Fruit fly (Drosophila melanogaster) whole organism, embryonic: Measurements from ENCODE around the gene Smvt.

Source experiments
- Atf-2 ChIP-seq: fragments of 200-800 bp; sonication (Bioruptor generic); optimal IDR thresholded peaks from 2 replicates; lab custom pipeline; 2016; ENCODE audit warnings: missing biosample characterization, missing genetic modification characterization
- CG10366 ChIP-seq: fragments of 200-800 bp; sonication (Bioruptor generic); IDR thresholded peaks from 2 replicates; pipeline ENCODE4 v1.3.6; 2022; ENCODE audit warnings: missing biosample characterization, missing genetic modification characterization
- CG11696 ChIP-seq: fragments of 200-800 bp; sonication (Bioruptor generic); IDR thresholded peaks from 2 replicates; pipeline ENCODE4 v1.3.6; 2022; ENCODE audit warnings: missing biosample characterization, missing genetic modification characterization
- CG12391 ChIP-seq: fragments of 200-800 bp; sonication (Bioruptor generic); optimal IDR thresholded peaks from 3 replicates; lab custom pipeline; 2018; ENCODE audit warnings: missing biosample characterization, mild to moderate bottlenecking, missing genetic modification characterization, moderate library complexity
- CG13287 ChIP-seq: fragments of 200-800 bp; sonication (Bioruptor generic); IDR thresholded peaks from 2 replicates; pipeline ENCODE4 v1.3.6; 2022; ENCODE audit warnings: missing biosample characterization, missing genetic modification characterization; ENCODE audit not compliant: partially characterized antibody
- CG13894 ChIP-seq: fragments of 200-800 bp; sonication (Bioruptor generic); optimal IDR thresholded peaks from 3 replicates; lab custom pipeline; 2018; ENCODE audit warnings: missing biosample characterization, mild to moderate bottlenecking, missing genetic modification characterization, moderate library complexity
- CG14441 ChIP-seq: fragments of 200-800 bp; sonication (Bioruptor generic); IDR thresholded peaks from 2 replicates; pipeline ENCODE4 v1.3.6; 2022; ENCODE audit warnings: missing biosample characterization, missing genetic modification characterization
- CG15601 ChIP-seq: fragments of 200-800 bp; sonication (Bioruptor generic); optimal IDR thresholded peaks from 3 replicates; lab custom pipeline; 2019; ENCODE audit warnings: missing biosample characterization, mild to moderate bottlenecking, missing genetic modification characterization, moderate library complexity
- CG17359 ChIP-seq: fragments of 200-800 bp; sonication (Bioruptor generic); optimal IDR thresholded peaks from 3 replicates; lab custom pipeline; 2018; ENCODE audit warnings: missing biosample characterization, mild to moderate bottlenecking, missing genetic modification characterization, moderate library complexity
- CG17385 ChIP-seq: fragments of 200-800 bp; sonication (Bioruptor generic); optimal IDR thresholded peaks from 3 replicates; lab custom pipeline; 2018; ENCODE audit warnings: missing biosample characterization, mild to moderate bottlenecking, missing genetic modification characterization
- CG32532 ChIP-seq: fragments of 200-800 bp; sonication (Bioruptor generic); IDR thresholded peaks from 2 replicates; pipeline ENCODE4 v1.3.6; 2022; ENCODE audit warnings: missing biosample characterization, missing genetic modification characterization
- CG33213 ChIP-seq: fragments of 200-800 bp; sonication (Bioruptor generic); optimal IDR thresholded peaks from 3 replicates; lab custom pipeline; 2016; ENCODE audit warnings: missing biosample characterization, missing genetic modification characterization
- CG34376 ChIP-seq: fragments of 200-800 bp; sonication (Bioruptor generic); optimal IDR thresholded peaks from 2 replicates; lab custom pipeline; 2018; ENCODE audit warnings: missing biosample characterization, mild to moderate bottlenecking, missing genetic modification characterization
- CG34422 ChIP-seq: fragments of 200-800 bp; sonication (Bioruptor generic); IDR thresholded peaks from 3 replicates; pipeline ENCODE4 v1.3.6; 2022; ENCODE audit warnings: missing biosample characterization, missing genetic modification characterization
- CG4424 ChIP-seq: fragments of 200-800 bp; sonication (Bioruptor generic); optimal IDR thresholded peaks from 3 replicates; lab custom pipeline; 2016; ENCODE audit warnings: missing biosample characterization, missing genetic modification characterization
- CG6175 ChIP-seq: fragments of 200-800 bp; sonication (Bioruptor generic); IDR thresholded peaks from 3 replicates; pipeline ENCODE4 v1.3.6; 2022; ENCODE audit warnings: missing biosample characterization, missing genetic modification characterization
- CG9215 ChIP-seq: fragments of 200-800 bp; sonication (Bioruptor generic); IDR thresholded peaks from 2 replicates; pipeline ENCODE4 v1.3.6; 2022; ENCODE audit warnings: missing biosample characterization, missing genetic modification characterization
- Dll ChIP-seq: fragments of 200-800 bp; sonication (Bioruptor generic); IDR thresholded peaks from 4 replicates; pipeline ENCODE4 v1.3.6; 2022; ENCODE audit warnings: missing biosample characterization, missing genetic modification characterization; ENCODE audit not compliant: partially characterized antibody
- Fer2 ChIP-seq: fragments of 200-800 bp; sonication (Bioruptor generic); optimal IDR thresholded peaks from 2 replicates; lab custom pipeline; 2018; ENCODE audit warnings: missing biosample characterization, mild to moderate bottlenecking, missing genetic modification characterization, moderate library complexity
- Hmr ChIP-seq: fragments of 200-800 bp; sonication (Bioruptor generic); optimal IDR thresholded peaks from 3 replicates; lab custom pipeline; 2017; ENCODE audit warnings: mild to moderate bottlenecking, missing biosample characterization, missing genetic modification reagents, missing genetic modification characterization
- Hr78 ChIP-seq, 2 experiments: fragments of 200-800 bp in 1 of 2; fragments of >200 bp in 1 of 2; sonication (Bioruptor generic) in 1 of 2; optimal IDR thresholded peaks; 2 replicates each; lab custom pipeline; 2017 to 2019; ENCODE audit warnings: missing biosample characterization in 2 of 2, missing genetic modification characterization in 2 of 2, mild to moderate bottlenecking in 1 of 2, moderate library complexity in 1 of 2
- Med ChIP-seq: fragments of 200-800 bp; sonication (Bioruptor generic); peaks from one replicate; lab custom pipeline; 2016; ENCODE audit warnings: missing biosample characterization, missing genetic modification characterization, mild to moderate bottlenecking, inconsistent platforms, moderate library complexity
- NFAT ChIP-seq: fragments of 200-800 bp; sonication (Bioruptor generic); IDR thresholded peaks from 2 replicates; pipeline ENCODE4 v1.3.6; 2022; ENCODE audit warnings: missing biosample characterization, missing genetic modification characterization
- Nf-YB ChIP-seq: fragments of 200-800 bp; sonication (Bioruptor generic); optimal IDR thresholded peaks from 3 replicates; lab custom pipeline; 2019; ENCODE audit warnings: missing biosample characterization, mild to moderate bottlenecking, missing genetic modification characterization, moderate library complexity
- Sry-δ ChIP-seq: fragments of 200-800 bp; sonication (Bioruptor generic); optimal IDR thresholded peaks from 2 replicates; lab custom pipeline; 2016; ENCODE audit warnings: missing biosample characterization, missing genetic modification characterization
- Tbp ChIP-seq: fragments of >200 bp; optimal IDR thresholded peaks from 2 replicates; lab custom pipeline; 2018; ENCODE audit warnings: missing biosample characterization, missing genetic modification characterization
- ab ChIP-seq: fragments of 200-800 bp; sonication (Bioruptor generic); optimal IDR thresholded peaks from 2 replicates; lab custom pipeline; 2016; ENCODE audit warnings: missing biosample characterization, missing genetic modification characterization
- ato ChIP-seq: fragments of 200-800 bp; sonication (Bioruptor generic); IDR thresholded peaks from 2 replicates; pipeline ENCODE4 v1.3.6; 2022; ENCODE audit warnings: missing biosample characterization, missing genetic modification characterization; ENCODE audit not compliant: partially characterized antibody
- bowl ChIP-seq: fragments of 200-800 bp; sonication (Bioruptor generic); IDR thresholded peaks from 2 replicates; pipeline ENCODE4 v1.3.6; 2022; ENCODE audit warnings: missing biosample characterization, missing genetic modification characterization
- br ChIP-seq: fragments of >200 bp; optimal IDR thresholded peaks from 2 replicates; lab custom pipeline; 2017
- chm ChIP-seq: fragments of 200-800 bp; sonication (Bioruptor generic); IDR thresholded peaks from 2 replicates; pipeline ENCODE4 v1.3.6; 2022; ENCODE audit warnings: missing biosample characterization, missing genetic modification characterization
- ci ChIP-seq: fragments of 200-800 bp; sonication (Bioruptor generic); IDR thresholded peaks from 3 replicates; pipeline ENCODE4 v1.3.6; 2022; ENCODE audit warnings: missing biosample characterization, missing genetic modification characterization
- crol ChIP-seq: fragments of 200-800 bp; sonication (Bioruptor generic); IDR thresholded peaks from 2 replicates; pipeline ENCODE4 v1.3.6; 2022; ENCODE audit warnings: missing biosample characterization, missing genetic modification characterization
- en ChIP-seq: fragments of 200-800 bp; sonication (Bioruptor generic); optimal IDR thresholded peaks from 2 replicates; lab custom pipeline; 2016; ENCODE audit warnings: missing biosample characterization, missing genetic modification characterization
- gce ChIP-seq: fragments of 200-800 bp; sonication (Bioruptor generic); IDR thresholded peaks from 3 replicates; pipeline ENCODE4 v1.3.6; 2022; ENCODE audit warnings: missing biosample characterization, missing genetic modification characterization
- her ChIP-seq: fragments of 200-800 bp; sonication (Bioruptor generic); optimal IDR thresholded peaks from 2 replicates; lab custom pipeline; 2016; ENCODE audit warnings: missing biosample characterization, missing genetic modification characterization
- inv ChIP-seq: fragments of 200-800 bp; sonication (Bioruptor generic); IDR thresholded peaks from 2 replicates; pipeline ENCODE4 v1.3.6; 2022; ENCODE audit warnings: missing biosample characterization, missing genetic modification characterization; ENCODE audit not compliant: partially characterized antibody
- kni ChIP-seq: fragments of 200-800 bp; sonication (Bioruptor generic); optimal IDR thresholded peaks from 3 replicates; lab custom pipeline; 2017; ENCODE audit warnings: mild to moderate bottlenecking, missing biosample characterization, missing genetic modification reagents, missing genetic modification characterization
- knrl ChIP-seq: fragments of 200-800 bp; sonication (Bioruptor generic); IDR thresholded peaks from 3 replicates; pipeline ENCODE4 v1.3.6; 2022; ENCODE audit warnings: missing biosample characterization, missing genetic modification characterization; ENCODE audit not compliant: partially characterized antibody
- mirr ChIP-seq: fragments of 200-800 bp; sonication (Bioruptor generic); optimal IDR thresholded peaks from 3 replicates; lab custom pipeline; 2018; ENCODE audit warnings: missing biosample characterization, mild to moderate bottlenecking, missing genetic modification characterization
- nom ChIP-seq: fragments of 200-800 bp; sonication (Bioruptor generic); optimal IDR thresholded peaks from 2 replicates; lab custom pipeline; 2017; ENCODE audit warnings: missing biosample characterization, missing genetic modification characterization, mild to moderate bottlenecking, moderate library complexity, missing genetic modification reagents
- pho ChIP-seq: fragments of 200-800 bp; sonication (Bioruptor generic); optimal IDR thresholded peaks from 2 replicates; lab custom pipeline; 2016; ENCODE audit warnings: missing biosample characterization, missing genetic modification characterization
- schlank ChIP-seq: fragments of 200-800 bp; sonication (Bioruptor generic); optimal IDR thresholded peaks from 2 replicates; lab custom pipeline; 2018; ENCODE audit warnings: missing biosample characterization, mild to moderate bottlenecking, missing genetic modification characterization
- scrt ChIP-seq: fragments of 200-800 bp; sonication (Bioruptor generic); optimal IDR thresholded peaks from 2 replicates; lab custom pipeline; 2018; ENCODE audit warnings: missing biosample characterization, mild to moderate bottlenecking, missing genetic modification characterization, moderate library complexity
- sens ChIP-seq: fragments of 200-800 bp; sonication (Bioruptor generic); peaks from one replicate; lab custom pipeline; 2016; ENCODE audit warnings: missing biosample characterization, missing genetic modification characterization
- sna ChIP-seq: fragments of 200-800 bp; sonication (Bioruptor generic); IDR thresholded peaks from 2 replicates; pipeline ENCODE4 v1.3.6; 2022; ENCODE audit warnings: missing biosample characterization, missing genetic modification characterization; ENCODE audit not compliant: partially characterized antibody
- tna ChIP-seq: fragments of 200-800 bp; sonication (Bioruptor generic); IDR thresholded peaks from 2 replicates; pipeline ENCODE4 v1.3.6; 2022; ENCODE audit warnings: missing biosample characterization, missing genetic modification characterization; ENCODE audit not compliant: partially characterized antibody
- unc-4 ChIP-seq: fragments of 200-800 bp; sonication (Bioruptor generic); IDR thresholded peaks from 2 replicates; pipeline ENCODE4 v1.3.6; 2022; ENCODE audit warnings: missing biosample characterization, missing genetic modification characterization; ENCODE audit not compliant: partially characterized antibody
- vvl ChIP-seq: fragments of 200-800 bp; sonication (Bioruptor generic); IDR thresholded peaks from 2 replicates; pipeline ENCODE4 v1.3.6; 2022; ENCODE audit warnings: missing biosample characterization, missing genetic modification characterization

The Smvt gene

DNA sequence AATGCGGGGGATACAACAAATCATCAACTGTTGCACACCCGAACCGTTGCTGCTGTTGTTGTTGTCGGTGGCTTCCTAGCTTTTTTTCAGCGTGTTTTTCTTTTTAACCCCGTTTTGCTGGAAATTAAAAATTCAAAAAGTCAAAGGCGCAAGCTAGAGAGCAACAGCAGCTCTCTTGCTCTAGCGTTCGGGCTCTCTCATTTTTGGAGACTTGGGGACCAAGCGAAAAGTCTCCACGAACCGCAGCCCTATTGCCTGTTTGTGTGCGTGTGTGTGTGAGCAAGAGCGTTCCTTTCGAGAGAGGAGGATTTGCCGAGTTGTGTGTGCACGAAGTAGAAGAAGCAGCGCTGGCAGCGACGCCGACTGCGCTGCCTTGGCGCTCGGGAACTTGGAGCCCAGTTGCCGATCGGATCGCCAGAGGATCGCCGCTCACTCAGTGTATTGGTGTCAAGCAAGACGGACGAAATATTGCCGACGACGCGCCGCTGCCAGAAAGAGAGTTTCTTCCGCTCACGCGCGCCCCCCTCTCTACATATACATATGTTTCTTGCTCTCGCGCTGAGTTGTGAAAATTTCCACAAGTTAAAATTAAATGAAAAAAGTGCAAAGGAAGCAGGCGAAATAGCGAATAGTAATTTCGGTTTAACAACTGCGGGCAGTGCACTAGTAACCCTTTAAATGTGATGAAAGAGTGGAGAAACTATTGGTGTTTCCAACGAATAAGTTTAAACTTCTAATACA is 36.6 kb downstream of the Smvt start (continued):
- TF ChIP-seq schlank (tag; lab: Kevin White, UChicago) = no peak
- TF ChIP-seq her (GFP tag; lab: Kevin White, UChicago) = peak; percentile 31
- no peak for TF ChIP-seq CG6175 (GFP tag; lab: Robert Waterston, UW)
- peak; percentile 43; the same call in 1 of the 3 replicates for TF ChIP-seq CG34422 (GFP tag; lab: Robert Waterston, UW)
- TF ChIP-seq unc-4 = 0 out of 2 replicates have a peak, but pooled peaks have one; percentile 16
- no peak for TF ChIP-seq CG33213 (GFP tag; lab: Kevin White, UChicago)
- no peak for TF ChIP-seq Nf-YB (GFP tag; lab: Kevin White, UChicago)
- TF ChIP-seq Tbp = no peak
- peak; percentile 5 for TF ChIP-seq mirr (GFP tag; lab: Kevin White, UChicago)
- TF ChIP-seq ato (GFP tag; lab: Robert Waterston, UW) = 0 out of 2 replicates have a peak, but pooled peaks have one; percentile 18
- TF ChIP-seq Sry-δ = no peak
- TF ChIP-seq knrl = no peak
- TF ChIP-seq pho (GFP tag; lab: Kevin White, UChicago) = no peak
- TF ChIP-seq en (GFP tag; lab: Kevin White, UChicago) = no peak
- TF ChIP-seq CG11696 (GFP tag; lab: Robert Waterston, UW) = peak; percentile 80
- peak; percentile 90 for TF ChIP-seq CG17385 (GFP tag; lab: Kevin White, UChicago)
- TF ChIP-seq br (lab: Kevin White, UChicago) = no peak
- TF ChIP-seq Fer2 (tag; lab: Kevin White, UChicago) = no peak
- 0 out of 4 replicates have a peak, but pooled peaks have one; percentile 17 for TF ChIP-seq Dll (GFP tag; lab: Robert Waterston, UW)
- TF ChIP-seq CG10366 = no peak
- peak; percentile 65 for TF ChIP-seq sna (GFP tag; lab: Robert Waterston, UW)
- no peak for TF ChIP-seq CG12391 (tag; lab: Kevin White, UChicago)
- TF ChIP-seq chm (GFP tag; lab: Robert Waterston, UW) = peak; percentile 69
- TF ChIP-seq ci (GFP tag; lab: Robert Waterston, UW) = peak; percentile 70; the same call in 2 of the 3 replicates
- TF ChIP-seq vvl (GFP tag; lab: Robert Waterston, UW) = peak; percentile 66; the same call in 1 of the 2 replicates
- peak in 1 of 2 experiments; percentile 54 for TF ChIP-seq Hr78 (GFP tag; optimal IDR thresholded peaks at IDR 0.05; lab: Kevin White, UChicago)
- TF ChIP-seq Med (GFP tag; lab: Kevin White, UChicago) = peak; percentile 80
- peak; percentile 13 for TF ChIP-seq Hmr (GFP tag; lab: Kevin White, UChicago)
- TF ChIP-seq kni (GFP tag; lab: Kevin White, UChicago) = peak; percentile 61
- TF ChIP-seq CG32532 (GFP tag; lab: Robert Waterston, UW) = 0 out of 2 replicates have a peak, but pooled peaks have one; percentile 41
- TF ChIP-seq ab (GFP tag; lab: Kevin White, UChicago) = no peak
- no peak for TF ChIP-seq bowl (GFP tag; lab: Robert Waterston, UW)
- no peak for TF ChIP-seq gce (GFP tag; lab: Robert Waterston, UW)
- 0 out of 2 replicates have a peak, but pooled peaks have one; percentile 17 for TF ChIP-seq CG14441 (GFP tag; lab: Robert Waterston, UW)
- TF ChIP-seq inv = no peak
- peak; percentile 78 for TF ChIP-seq nom (GFP tag; lab: Kevin White, UChicago)
- TF ChIP-seq CG13894 (tag; lab: Kevin White, UChicago) = no peak
- TF ChIP-seq CG4424 = no peak
- TF ChIP-seq tna (GFP tag; lab: Robert Waterston, UW) = 0 out of 2 replicates have a peak, but pooled peaks have one; percentile 11
- TF ChIP-seq CG9215 (GFP tag; lab: Robert Waterston, UW) = no peak
- TF ChIP-seq sens = peak; percentile 32
- TF ChIP-seq Atf-2 (GFP tag; lab: Kevin White, UChicago) = no peak
- peak; percentile 89 for TF ChIP-seq crol (GFP tag; lab: Robert Waterston, UW)
- peak; percentile 30 for TF ChIP-seq CG34376 (GFP tag; lab: Kevin White, UChicago)
- peak; percentile 70 for TF ChIP-seq NFAT (GFP tag; lab: Robert Waterston, UW)
- TF ChIP-seq scrt (GFP tag; lab: Kevin White, UChicago) = peak; percentile 20
- no peak for TF ChIP-seq CG17359 (tag; lab: Kevin White, UChicago)
- TF ChIP-seq CG13287 (GFP tag; lab: Robert Waterston, UW) = peak; percentile 42
- no peak for TF ChIP-seq CG15601 (tag; lab: Kevin White, UChicago)
